Fruit fly (Drosophila melanogaster): ENCODE results near the gene Asciz.
A peak's percentile ranks its signal among the peaks of the same experiment; 100 is the strongest.

Asciz gene

dm6 chr3L:3148125-3149059, 17.7 kb downstream of the Asciz start, which contains the start of the genes Usp5 and BtbVII (continued):
- 0 out of 2 replicates have a peak, but pooled peaks have one; percentile 7 for TF ChIP-seq sim (GFP tag; IDR thresholded peaks at IDR 0.05)
- peak; percentile 65 for TF ChIP-seq CG9727 (GFP tag; optimal IDR thresholded peaks at IDR 0.05)
- TF ChIP-seq ham (GFP tag; IDR thresholded peaks at IDR 0.05): no peak
- peak; percentile 62 for TF ChIP-seq CHES-1-like (GFP tag; optimal IDR thresholded peaks at IDR 0.05)
- TF ChIP-seq HLH3B (GFP tag; IDR thresholded peaks at IDR 0.05): 0 out of 2 replicates have a peak, but pooled peaks have one; percentile 14
- TF ChIP-seq lab (GFP tag; optimal IDR thresholded peaks at IDR 0.05): peak; percentile 67
- no peak for TF ChIP-seq MTF-1 (GFP tag; optimal IDR thresholded peaks at IDR 0.05; ENCODE audit: borderline replicate concordance)
- no peak for TF ChIP-seq z (GFP tag; IDR thresholded peaks at IDR 0.05)
- TF ChIP-seq Pdp1 (GFP tag; optimal IDR thresholded peaks at IDR 0.05): peak; percentile 61 to 69
- no peak for TF ChIP-seq TFAM (GFP tag; optimal IDR thresholded peaks at IDR 0.05)
- TF ChIP-seq CG33557 (GFP tag; optimal IDR thresholded peaks at IDR 0.05): peak; percentile 50
- peak; percentile 71 for TF ChIP-seq CG2116 (GFP tag; optimal IDR thresholded peaks at IDR 0.05)
- TF ChIP-seq Bgb (GFP tag; IDR thresholded peaks at IDR 0.05; ENCODE audit: partially characterized antibody): peak; percentile 91
- peak; percentile 16 for TF ChIP-seq Spps (tag; optimal IDR thresholded peaks at IDR 0.05)
- TF ChIP-seq CG31441 (GFP tag; IDR thresholded peaks at IDR 0.05): peak; percentile 49; the same call in 1 of the 2 replicates
- no peak for TF ChIP-seq wor (GFP tag; IDR thresholded peaks at IDR 0.05)
- TF ChIP-seq odd (GFP tag; optimal IDR thresholded peaks at IDR 0.05): no peak
- TF ChIP-seq sens (GFP tag): peak; percentile 96
- TF ChIP-seq CG9437 (GFP tag; optimal IDR thresholded peaks at IDR 0.05): peak; percentile 93
- peak; percentile 72 for TF ChIP-seq CG8944 (GFP tag; optimal IDR thresholded peaks at IDR 0.05)
- peak; percentile 6 for TF ChIP-seq CG30431 (GFP tag; optimal IDR thresholded peaks at IDR 0.05)
- TF ChIP-seq Nf-YA (GFP tag; IDR thresholded peaks at IDR 0.05): no peak
- no peak for TF ChIP-seq CG4707 (GFP tag; optimal IDR thresholded peaks at IDR 0.05)
- peak; percentile 80 for TF ChIP-seq CG7963 (GFP tag; IDR thresholded peaks at IDR 0.05; ENCODE audit: partially characterized antibody)
- TF ChIP-seq ssp (GFP tag; IDR thresholded peaks at IDR 0.05): peak; percentile 54
- no peak for TF ChIP-seq CG17802 (tag; optimal IDR thresholded peaks at IDR 0.05)
- TF ChIP-seq pnt (GFP tag; optimal IDR thresholded peaks at IDR 0.05): peak; percentile 55
- peak; percentile 62; the same call in 2 of the 3 replicates for TF ChIP-seq dysf (GFP tag; IDR thresholded peaks at IDR 0.05)
- TF ChIP-seq Sry-β (GFP tag; optimal IDR thresholded peaks at IDR 0.05): no peak
- TF ChIP-seq CG7745 (tag; optimal IDR thresholded peaks at IDR 0.05): no peak
- TF ChIP-seq CG13287 (GFP tag; IDR thresholded peaks at IDR 0.05; ENCODE audit: partially characterized antibody): peak; percentile 99
- TF ChIP-seq Dek (tag; optimal IDR thresholded peaks at IDR 0.05): peak; percentile 46
- TF ChIP-seq CG11456 (GFP tag; IDR thresholded peaks at IDR 0.05): no peak
- peak; percentile 29 for TF ChIP-seq CG4328 (GFP tag; optimal IDR thresholded peaks at IDR 0.05)
- TF ChIP-seq CG10654 (GFP tag; optimal IDR thresholded peaks at IDR 0.05): peak; percentile 39
- peak; percentile 34 for TF ChIP-seq CG18262 (tag; optimal IDR thresholded peaks at IDR 0.05)
- TF ChIP-seq amos (GFP tag; IDR thresholded peaks at IDR 0.05; ENCODE audit: partially characterized antibody): peak; percentile 90
- peak; percentile 65 for TF ChIP-seq CG4360 (GFP tag; IDR thresholded peaks at IDR 0.05)
- TF ChIP-seq CG9932 (GFP tag; IDR thresholded peaks at IDR 0.05): peak; percentile 86
- peak; percentile 28 for TF ChIP-seq CG4424 (GFP tag; optimal IDR thresholded peaks at IDR 0.05)
- no peak for TF ChIP-seq seq (GFP tag; IDR thresholded peaks at IDR 0.05)
- peak; percentile 29 for TF ChIP-seq CG11398 (GFP tag; optimal IDR thresholded peaks at IDR 0.05)
- peak; percentile 20 for TF ChIP-seq CG18764 (GFP tag; optimal IDR thresholded peaks at IDR 0.05)
- TF ChIP-seq CG17361 (GFP tag; IDR thresholded peaks at IDR 0.05): peak; percentile 30; the same call in 2 of the 3 replicates
- TF ChIP-seq mam (GFP tag; optimal IDR thresholded peaks at IDR 0.05): peak; percentile 75
- peak; percentile 83 for TF ChIP-seq MBD-R2 (GFP tag; IDR thresholded peaks at IDR 0.05)
- TF ChIP-seq tll (GFP tag; optimal IDR thresholded peaks at IDR 0.05): peak in 1 of 2 experiments; percentile 61
- peak; percentile 74 for TF ChIP-seq shn (GFP tag; optimal IDR thresholded peaks at IDR 0.05)
